Worm (Caenorhabditis elegans) whole organism, late embryonic: Measurements from ENCODE around the gene slc-36.5.
A peak's percentile ranks its signal among the peaks of the same experiment; 100 is the strongest.

Experiments
- F13H6.1 ChIP-seq: sonication (generic microtip); optimal IDR thresholded peaks from 2 replicates; lab custom pipeline; 2016; ENCODE audit warnings: missing genetic modification characterization, missing compliant biosample characterization
- K02D7.2 ChIP-seq: sonication (generic microtip); optimal IDR thresholded peaks from 2 replicates; lab custom pipeline; 2017; ENCODE audit warnings: mild to moderate bottlenecking, missing genetic modification characterization, missing compliant biosample characterization
- Y22D7AL.16 ChIP-seq: sonication (generic microtip); optimal IDR thresholded peaks from 2 replicates; lab custom pipeline; 2016; ENCODE audit warnings: missing genetic modification characterization, missing compliant biosample characterization
- ama-1 ChIP-seq: fragments of 150-350 bp; optimal IDR thresholded peaks from 2 replicates; lab custom pipeline; 2014
- ceh-18 ChIP-seq: sonication (generic microtip); optimal IDR thresholded peaks from 2 replicates; lab custom pipeline; 2016; ENCODE audit warnings: missing genetic modification characterization, missing compliant biosample characterization
- ceh-2 ChIP-seq: sonication (generic microtip); optimal IDR thresholded peaks from 2 replicates; lab custom pipeline; 2016; ENCODE audit warnings: missing genotype, missing genetic modification characterization, missing compliant biosample characterization
- ceh-22 ChIP-seq: sonication (generic microtip); optimal IDR thresholded peaks from 2 replicates; lab custom pipeline; 2017; ENCODE audit warnings: missing biosample characterization, missing genetic modification characterization
- ceh-24 ChIP-seq: sonication (generic microtip); optimal IDR thresholded peaks from 2 replicates; lab custom pipeline; 2016; ENCODE audit warnings: mild to moderate bottlenecking, missing genetic modification characterization, missing compliant biosample characterization
- ceh-30 ChIP-seq: fragments of 150-350 bp; optimal IDR thresholded peaks from 2 replicates; lab custom pipeline; 2014; ENCODE audit warnings: missing biosample characterization, missing genetic modification characterization
- ceh-34 ChIP-seq: sonication (generic microtip); optimal IDR thresholded peaks from 2 replicates; lab custom pipeline; 2016; ENCODE audit warnings: mild to moderate bottlenecking, missing genetic modification characterization, missing compliant biosample characterization
- ceh-45 ChIP-seq: fragments of 200-800 bp; sonication (Bioruptor generic); IDR thresholded peaks from 2 replicates; pipeline ENCODE4 v1.3.6; 2022; ENCODE audit warnings: missing genetic modification reagents, missing genetic modification characterization, missing compliant biosample characterization
- ceh-48 ChIP-seq: sonication (generic microtip); optimal IDR thresholded peaks from 2 replicates; lab custom pipeline; 2016; ENCODE audit warnings: missing genetic modification characterization, inconsistent platforms, missing compliant biosample characterization
- ceh-6 ChIP-seq: fragments of 200-800 bp; sonication (Bioruptor generic); optimal IDR thresholded peaks from 2 replicates; lab custom pipeline; 2018; ENCODE audit warnings: mild to moderate bottlenecking, missing genetic modification characterization, missing compliant biosample characterization
- dmd-4 ChIP-seq: sonication (generic microtip); optimal IDR thresholded peaks from 2 replicates; lab custom pipeline; 2016; ENCODE audit warnings: borderline replicate concordance, missing genetic modification characterization, missing compliant biosample characterization
- dve-1 ChIP-seq: sonication (generic microtip); optimal IDR thresholded peaks from 2 replicates; lab custom pipeline; 2017; ENCODE audit warnings: antibody characterized with exemption, mild to moderate bottlenecking, missing genetic modification characterization, missing compliant biosample characterization
- elt-2 ChIP-seq: sonication (generic microtip); optimal IDR thresholded peaks from 2 replicates; lab custom pipeline; 2016; ENCODE audit warnings: missing genetic modification reagents, missing genetic modification characterization, missing compliant biosample characterization
- elt-4 ChIP-seq: sonication (generic microtip); optimal IDR thresholded peaks from 2 replicates; lab custom pipeline; 2016; ENCODE audit warnings: missing genetic modification characterization, missing compliant biosample characterization
- ets-4 ChIP-seq: sonication (generic microtip); optimal IDR thresholded peaks from 2 replicates; lab custom pipeline; 2016; ENCODE audit warnings: missing genetic modification characterization, missing compliant biosample characterization
- eyg-1 ChIP-seq: sonication (generic microtip); optimal IDR thresholded peaks from 2 replicates; lab custom pipeline; 2016; ENCODE audit warnings: missing genotype, missing genetic modification characterization, missing compliant biosample characterization
- fkh-10 ChIP-seq: fragments of 150-350 bp; optimal IDR thresholded peaks from 2 replicates; lab custom pipeline; 2014; ENCODE audit warnings: missing biosample characterization, missing genetic modification reagents, missing genetic modification characterization
- hlh-13 ChIP-seq: fragments of 200-800 bp; sonication (Bioruptor generic); optimal IDR thresholded peaks from 2 replicates; lab custom pipeline; 2018; ENCODE audit warnings: mild to moderate bottlenecking, missing genetic modification characterization, missing compliant biosample characterization
- hlh-15 ChIP-seq: sonication (generic microtip); optimal IDR thresholded peaks from 2 replicates; lab custom pipeline; 2016; ENCODE audit warnings: missing genetic modification characterization, missing compliant biosample characterization
- hlh-30 ChIP-seq: sonication (generic microtip); optimal IDR thresholded peaks from 2 replicates; lab custom pipeline; 2017; ENCODE audit warnings: antibody characterized with exemption, missing genetic modification characterization, missing compliant biosample characterization; ENCODE audit not compliant: insufficient read depth
- hlh-6 ChIP-seq: sonication (generic microtip); optimal IDR thresholded peaks from 2 replicates; lab custom pipeline; 2016; ENCODE audit warnings: missing genotype, missing genetic modification characterization, missing compliant biosample characterization
- hlh-8 ChIP-seq: sonication (generic microtip); optimal IDR thresholded peaks from 2 replicates; lab custom pipeline; 2016; ENCODE audit warnings: missing genotype, missing genetic modification characterization, missing compliant biosample characterization
- lim-6 ChIP-seq: sonication (generic microtip); optimal IDR thresholded peaks from 2 replicates; lab custom pipeline; 2016; ENCODE audit warnings: missing genetic modification characterization, missing compliant biosample characterization
- lin-11 ChIP-seq: fragments of 200-800 bp; sonication (Bioruptor generic); optimal IDR thresholded peaks from 2 replicates; lab custom pipeline; 2018; ENCODE audit warnings: mild to moderate bottlenecking, missing genetic modification characterization, missing compliant biosample characterization
- madf-2 ChIP-seq: sonication (generic microtip); optimal IDR thresholded peaks from 2 replicates; lab custom pipeline; 2017; ENCODE audit warnings: missing genetic modification characterization, missing compliant biosample characterization
- nfya-1 ChIP-seq: sonication (generic microtip); optimal IDR thresholded peaks from 2 replicates; lab custom pipeline; 2017; ENCODE audit warnings: missing genetic modification characterization, mild to moderate bottlenecking, missing compliant biosample characterization, antibody characterized with exemption, moderate library complexity
- odd-2 ChIP-seq: sonication (generic microtip); optimal IDR thresholded peaks from 2 replicates; lab custom pipeline; 2017; ENCODE audit warnings: antibody characterized with exemption, mild to moderate bottlenecking, missing genetic modification characterization, missing compliant biosample characterization
- pat-9 ChIP-seq: fragments of 200-800 bp; sonication (Bioruptor generic); optimal IDR thresholded peaks from 2 replicates; lab custom pipeline; 2018; ENCODE audit warnings: mild to moderate bottlenecking, missing genetic modification characterization, moderate library complexity, missing compliant biosample characterization
- pax-1 ChIP-seq: fragments of 150-350 bp; optimal IDR thresholded peaks from 2 replicates; lab custom pipeline; 2014; ENCODE audit warnings: missing biosample characterization, missing genetic modification characterization
- pqm-1 ChIP-seq: sonication (generic microtip); optimal IDR thresholded peaks from 2 replicates; lab custom pipeline; 2016; ENCODE audit warnings: missing genetic modification characterization, missing compliant biosample characterization
- pros-1 ChIP-seq: fragments of 150-350 bp; optimal IDR thresholded peaks from 2 replicates; lab custom pipeline; 2014; ENCODE audit warnings: missing biosample characterization, missing genetic modification reagents, missing genetic modification characterization
- ref-2 ChIP-seq: sonication (generic microtip); optimal IDR thresholded peaks from 2 replicates; lab custom pipeline; 2016; ENCODE audit warnings: missing genetic modification characterization, missing compliant biosample characterization
- rnt-1 ChIP-seq: sonication (generic microtip); optimal IDR thresholded peaks from 2 replicates; lab custom pipeline; 2016; ENCODE audit warnings: missing genetic modification characterization, missing compliant biosample characterization
- unc-3 ChIP-seq, 2 experiments: fragments of 200-800 bp in 1 of 2; sonication (Bioruptor generic) in 1 of 2; sonication (generic microtip) in 1 of 2; conservative IDR thresholded peaks in 1 of 2; optimal IDR thresholded peaks in 1 of 2; 2 replicates each; pipeline versions ENCODE4 v1.3.6 to Lab custom; 2016 to 2022; ENCODE audit warnings: missing compliant biosample characterization in 2 of 2, missing genetic modification characterization in 2 of 2, missing genetic modification reagents in 1 of 2
- unc-42 ChIP-seq: sonication (generic microtip); optimal IDR thresholded peaks from 2 replicates; lab custom pipeline; 2016; ENCODE audit warnings: missing genotype, missing genetic modification characterization, missing compliant biosample characterization
- unc-55 ChIP-seq: sonication (generic microtip); optimal IDR thresholded peaks from 2 replicates; lab custom pipeline; 2017; ENCODE audit warnings: missing biosample characterization, missing genetic modification reagents, missing genetic modification characterization
- unc-86 ChIP-seq: sonication (generic microtip); optimal IDR thresholded peaks from 2 replicates; lab custom pipeline; 2016; ENCODE audit warnings: missing genetic modification characterization, missing compliant biosample characterization
- ztf-16 ChIP-seq: sonication (generic microtip); optimal IDR thresholded peaks from 2 replicates; lab custom pipeline; 2017; ENCODE audit warnings: missing genetic modification characterization, missing compliant biosample characterization

Gene slc-36.5

DNA sequence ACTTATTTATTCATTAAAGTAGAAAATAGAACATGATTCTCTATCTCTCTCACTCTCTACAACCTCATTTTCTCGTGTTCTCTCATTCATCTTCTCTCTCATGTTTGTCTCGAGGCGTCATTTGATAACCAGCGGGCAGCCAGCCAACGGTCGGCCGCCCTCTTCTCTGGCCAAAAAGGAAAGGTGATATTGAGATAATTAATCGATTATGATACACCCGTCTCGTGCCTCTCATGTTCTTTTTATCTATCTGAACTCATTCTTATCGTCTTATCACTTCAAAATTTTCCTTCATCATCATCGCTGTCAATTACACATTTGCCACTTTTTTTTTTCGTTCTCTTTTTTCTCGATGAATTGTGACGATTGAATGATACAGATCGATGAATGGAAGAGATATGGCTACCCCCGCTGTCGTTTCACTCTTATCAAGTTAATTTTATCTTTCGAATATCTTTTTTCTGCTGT lies 34.2 kb downstream of the slc-36.5 start:
- TF ChIP-seq pqm-1 (tag; lab: Kevin White, UChicago) = peak; percentile 59
- TF ChIP-seq ceh-34 = peak; percentile 53
- TF ChIP-seq F13H6.1 (tag; lab: Kevin White, UChicago) = no peak
- TF ChIP-seq ceh-45 = no peak
- TF ChIP-seq Y22D7AL.16 = no peak
- TF ChIP-seq dve-1 (tag; lab: Kevin White, UChicago) = peak; percentile 42
- TF ChIP-seq ceh-48 (tag; lab: Kevin White, UChicago) = peak; percentile 14
- peak; percentile 94 for TF ChIP-seq elt-2 (tag; lab: Kevin White, UChicago)
- TF ChIP-seq hlh-8 (tag; lab: Kevin White, UChicago) = no peak
- TF ChIP-seq pax-1 (tag; lab: Kevin White, UChicago) = no peak
- peak; percentile 64 for TF ChIP-seq nfya-1 (tag; lab: Kevin White, UChicago)
- TF ChIP-seq pros-1 = no peak
- no peak for TF ChIP-seq ama-1 (lab: Kevin White, UChicago)
- TF ChIP-seq eyg-1 = no peak
- peak; percentile 83 for TF ChIP-seq unc-55 (GFP tag; lab: Kevin White, UChicago)
- no peak for TF ChIP-seq lin-11 (tag; lab: Kevin White, UChicago)
- TF ChIP-seq dmd-4 = no peak
- TF ChIP-seq rnt-1 = no peak
- no peak for TF ChIP-seq ref-2 (tag; lab: Kevin White, UChicago)
- no peak for TF ChIP-seq ceh-24 (tag; lab: Kevin White, UChicago)
- TF ChIP-seq fkh-10 (GFP tag; lab: Kevin White, UChicago) = no peak
- peak; percentile 66 for TF ChIP-seq hlh-30 (tag; lab: Kevin White, UChicago)
- no peak for TF ChIP-seq unc-3 (GFP tag; conservative IDR thresholded peaks at IDR 0.05; lab: Robert Waterston, UW)
- no peak for TF ChIP-seq unc-3 (tag; optimal IDR thresholded peaks at IDR 0.05; lab: Kevin White, UChicago)
- TF ChIP-seq hlh-13 = no peak
- TF ChIP-seq ceh-18 = peak; percentile 24
- no peak for TF ChIP-seq ceh-2 (tag; lab: Kevin White, UChicago)
- TF ChIP-seq odd-2 (tag; lab: Kevin White, UChicago) = no peak
- no peak for TF ChIP-seq madf-2 (tag; lab: Kevin White, UChicago)
- TF ChIP-seq unc-42 = no peak
- TF ChIP-seq ets-4 (tag; lab: Kevin White, UChicago) = no peak
- TF ChIP-seq K02D7.2 = no peak
- TF ChIP-seq ceh-6 (GFP tag; lab: Kevin White, UChicago) = no peak

DNA sequence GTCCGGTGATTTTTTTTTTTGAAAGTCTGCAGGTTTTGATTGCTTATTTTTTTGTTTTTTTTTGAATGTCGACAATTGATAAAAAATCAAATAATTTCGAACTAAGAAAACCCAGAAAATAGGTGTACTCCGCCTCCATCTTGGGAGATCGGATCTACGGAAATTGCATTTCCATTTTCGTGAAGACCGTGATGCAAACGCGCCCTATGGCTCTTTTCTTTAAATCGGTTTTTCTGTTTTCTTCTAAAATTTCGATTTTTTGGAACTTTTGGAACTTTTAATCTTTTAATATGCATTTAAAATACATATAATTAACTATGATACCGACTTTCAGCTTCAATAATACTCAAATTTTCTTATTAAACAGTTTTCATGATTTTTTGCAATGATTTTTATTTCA lies 34.8 kb downstream of the slc-36.5 start:
- no peak for TF ChIP-seq ceh-22 (tag; lab: Kevin White, UChicago)
- TF ChIP-seq K02D7.2 = no peak
- no peak for TF ChIP-seq lim-6 (tag; lab: Kevin White, UChicago)
- TF ChIP-seq pat-9 (tag; lab: Kevin White, UChicago) = no peak
- TF ChIP-seq ceh-6 (GFP tag; lab: Kevin White, UChicago) = no peak
- TF ChIP-seq elt-4 (tag; lab: Kevin White, UChicago) = no peak
- TF ChIP-seq pax-1 (tag; lab: Kevin White, UChicago) = no peak
- TF ChIP-seq Y22D7AL.16 = no peak
- TF ChIP-seq ceh-2 (tag; lab: Kevin White, UChicago) = no peak
- no peak for TF ChIP-seq hlh-6
- TF ChIP-seq rnt-1 = no peak
- no peak for TF ChIP-seq ceh-30 (tag; lab: Kevin White, UChicago)
- no peak for TF ChIP-seq ets-4 (tag; lab: Kevin White, UChicago)

DNA sequence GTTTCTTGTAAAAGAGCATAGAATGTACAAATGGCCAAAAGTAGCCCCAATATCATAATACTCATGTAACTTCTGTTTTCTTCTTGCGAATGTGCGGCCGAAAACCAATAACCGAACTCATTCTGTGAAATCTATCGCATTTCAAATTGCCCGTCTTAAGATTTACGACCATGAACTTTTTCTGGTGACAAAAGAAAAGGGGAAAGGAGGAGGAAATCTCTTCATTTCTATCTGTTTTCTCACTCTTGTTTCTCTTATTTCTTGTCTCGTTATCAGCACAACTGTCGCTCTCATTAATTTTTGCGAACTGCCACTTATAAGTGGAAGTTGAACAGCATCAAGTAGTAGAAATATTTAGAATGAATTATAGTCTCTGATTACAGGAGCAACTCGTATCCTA lies 35.8 kb downstream of the slc-36.5 start:
- TF ChIP-seq rnt-1 = peak; percentile 34
- TF ChIP-seq ceh-18 = peak; percentile 52
- no peak for TF ChIP-seq ztf-16 (tag; lab: Kevin White, UChicago)
- no peak for TF ChIP-seq unc-86 (tag; lab: Kevin White, UChicago)
- TF ChIP-seq unc-55 (GFP tag; lab: Kevin White, UChicago) = peak; percentile 70
- peak; percentile 10 for TF ChIP-seq nfya-1 (tag; lab: Kevin White, UChicago)
- TF ChIP-seq hlh-15 (tag; lab: Kevin White, UChicago) = no peak
